Fruit fly (Drosophila melanogaster): ENCODE data around the gene CG31870.

Gene CG31870

DNA sequence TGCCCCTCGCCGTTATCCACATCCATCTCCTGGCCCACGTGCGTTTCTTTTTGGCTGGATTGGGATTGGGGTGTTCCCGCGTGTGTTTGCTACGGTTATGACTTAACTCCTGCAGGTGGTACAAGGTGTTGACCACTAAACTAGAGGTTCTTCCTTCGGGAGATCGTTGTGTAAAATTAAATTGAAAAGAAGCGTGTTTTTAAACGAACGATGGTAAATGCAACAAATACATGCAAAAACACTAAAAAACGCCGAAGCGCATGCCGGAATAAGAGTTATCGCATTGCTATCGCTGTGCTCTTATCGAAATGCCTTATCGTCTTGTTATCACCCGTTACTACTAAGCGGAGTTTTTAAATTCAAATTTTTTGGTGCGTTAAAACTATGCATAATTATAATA is 20.3 kb upstream of the CG31870 start, which contains the start of gene CG6724:
Gene CG6724, minus strand, starts transcription at position 245 of the 400 bp plus-strand sequence.
- TF ChIP-seq noc (tag; optimal IDR thresholded peaks at IDR 0.05): no peak

DNA sequence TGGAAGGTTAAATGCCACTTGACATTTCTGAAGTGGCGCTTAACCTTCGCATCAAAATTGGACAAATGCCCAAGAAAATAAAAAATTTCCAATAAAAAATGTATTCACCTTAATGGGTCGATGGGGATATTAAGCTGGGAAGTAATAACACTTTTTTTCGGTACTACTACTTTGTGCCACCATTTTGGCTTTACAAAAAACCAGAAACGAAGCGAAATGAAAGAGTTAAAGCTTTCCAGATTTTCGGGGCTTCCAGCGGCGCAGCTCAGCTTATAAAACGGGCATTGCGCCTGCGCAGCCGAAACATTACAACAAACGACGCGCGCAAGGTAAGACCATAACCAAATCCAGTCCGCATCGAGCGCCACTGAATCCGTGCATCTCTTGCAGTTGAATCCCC is 19.5 kb upstream of the CG31870 start, which contains the start of gene CG17127:
Gene CG17127, plus strand, starts transcription at position 301 of the 400 bp plus-strand sequence.
- TF ChIP-seq noc (tag; optimal IDR thresholded peaks at IDR 0.05): no peak

DNA sequence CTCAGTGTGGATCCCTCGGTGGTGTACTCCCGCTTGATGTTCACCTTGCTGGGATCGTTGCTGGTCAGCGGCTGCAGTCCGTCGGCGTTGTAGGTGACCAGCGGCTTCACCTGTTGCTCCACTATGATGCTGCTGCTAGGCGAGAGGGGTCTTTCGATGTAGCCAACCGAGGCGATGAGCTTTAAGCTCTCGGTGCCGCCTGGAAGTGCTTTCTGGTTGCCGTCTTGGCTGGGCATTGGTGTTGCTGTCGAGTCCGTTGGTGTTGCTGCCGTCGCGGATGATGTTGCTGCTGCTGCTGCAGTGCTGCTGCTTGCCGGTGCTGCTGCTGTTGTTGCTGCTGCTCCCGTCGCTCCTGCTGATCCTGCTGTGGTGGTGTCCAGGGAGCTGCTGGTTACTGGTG is 16.0 kb upstream of the CG31870 start:
- TF ChIP-seq noc (tag; optimal IDR thresholded peaks at IDR 0.05): no peak

DNA sequence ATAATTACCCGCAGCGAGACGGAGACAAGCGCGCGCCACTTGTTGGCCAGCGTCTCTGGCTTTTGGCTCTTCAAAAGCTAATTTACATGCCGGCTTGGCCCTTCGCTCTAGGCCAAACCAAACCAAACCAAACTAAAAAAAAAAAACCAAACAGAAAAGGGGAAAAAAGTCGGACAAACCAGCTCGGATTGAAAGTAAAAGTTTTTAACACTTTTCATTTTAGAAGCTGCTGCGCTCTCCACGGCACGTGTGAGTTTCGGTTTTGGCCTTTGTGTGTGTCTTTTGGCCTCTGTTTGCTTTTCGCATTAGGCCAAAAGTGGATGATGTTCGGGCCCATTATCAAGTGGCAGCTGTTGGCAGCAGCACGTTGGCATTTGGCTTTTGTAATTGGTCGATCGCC is 8.8 kb upstream of the CG31870 start:
- no peak for TF ChIP-seq noc (tag; optimal IDR thresholded peaks at IDR 0.05)

DNA sequence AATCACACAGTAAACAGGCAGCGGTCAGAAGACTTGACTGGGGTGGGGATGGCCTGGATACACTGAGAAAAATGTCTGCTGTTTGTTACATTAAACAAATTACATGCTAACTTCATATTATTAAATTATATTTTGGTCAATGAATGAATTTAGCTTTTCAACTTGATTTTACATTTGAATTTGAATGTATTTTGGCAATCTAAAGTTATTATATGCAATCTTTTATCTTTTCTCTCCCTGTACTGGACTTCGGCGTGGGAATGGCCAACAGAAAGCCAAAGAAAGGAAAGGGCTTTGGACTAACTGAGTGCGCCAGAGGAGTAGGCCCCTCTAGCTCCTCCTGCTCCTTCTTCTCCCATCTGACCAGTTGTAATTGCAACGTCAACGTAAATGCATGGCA is 1.3 kb downstream of the CG31870 start:
- no peak for TF ChIP-seq noc (tag; optimal IDR thresholded peaks at IDR 0.05)

DNA sequence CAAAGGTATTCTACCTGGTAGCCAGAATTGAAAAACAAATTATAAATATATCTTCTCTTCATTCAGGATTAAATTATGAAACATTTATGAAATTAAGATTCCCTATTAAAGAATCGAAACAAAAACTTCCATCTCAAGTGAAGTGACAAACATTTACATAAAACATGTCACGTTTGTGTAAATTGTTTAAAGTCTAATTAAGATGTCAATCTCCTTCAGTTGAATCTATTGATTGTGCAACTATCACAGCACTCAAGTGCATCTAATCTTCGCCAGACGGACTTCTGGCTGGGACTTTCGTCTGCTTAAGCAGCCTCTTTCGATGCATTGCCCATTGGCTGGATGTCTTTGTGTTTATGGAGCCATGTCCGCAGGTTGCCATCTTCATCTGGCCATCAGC is 2.0 kb downstream of the CG31870 start:
- no peak for TF ChIP-seq noc (tag; optimal IDR thresholded peaks at IDR 0.05)

DNA sequence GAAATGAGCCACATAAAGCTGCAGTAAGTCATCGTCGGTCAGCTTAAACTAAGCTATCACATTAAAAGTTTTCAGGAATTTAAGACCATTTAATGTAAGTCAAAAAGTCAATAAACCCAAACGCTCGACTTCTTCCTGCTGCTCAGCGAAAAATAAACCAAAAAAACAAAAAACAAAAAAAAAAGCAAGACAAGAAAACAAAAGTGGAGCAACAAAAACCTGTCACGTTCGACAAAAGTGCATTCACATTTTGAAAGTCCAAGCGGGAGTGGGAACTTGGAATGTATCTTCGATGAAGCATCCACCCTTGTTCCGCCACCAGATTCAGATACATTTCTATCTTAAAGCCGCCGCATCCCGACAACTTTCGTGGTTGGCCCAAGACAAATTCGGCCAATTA is 4.0 kb downstream of the CG31870 start:
- TF ChIP-seq noc (tag; optimal IDR thresholded peaks at IDR 0.05): no peak

DNA sequence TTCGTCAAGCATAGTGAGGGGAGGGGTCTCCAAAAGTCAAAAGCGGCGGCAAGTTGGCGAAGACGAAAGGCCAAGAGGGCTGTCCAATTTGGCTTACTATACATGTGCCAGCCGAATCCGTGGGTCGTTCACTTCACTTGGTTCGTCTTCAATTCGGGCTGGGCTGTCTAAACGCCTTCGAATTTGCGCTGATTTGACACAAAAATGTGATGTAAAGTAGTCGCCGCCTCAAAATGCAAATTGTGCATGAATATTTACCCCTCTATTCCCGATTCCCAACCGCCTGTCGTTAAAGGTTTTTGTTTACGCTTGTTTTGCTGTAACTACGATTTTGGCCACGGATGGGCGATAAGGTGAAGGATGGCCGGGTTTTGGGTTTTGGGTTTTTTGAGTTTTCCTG is 5.7 kb downstream of the CG31870 start:
- TF ChIP-seq noc (tag; optimal IDR thresholded peaks at IDR 0.05): no peak

DNA sequence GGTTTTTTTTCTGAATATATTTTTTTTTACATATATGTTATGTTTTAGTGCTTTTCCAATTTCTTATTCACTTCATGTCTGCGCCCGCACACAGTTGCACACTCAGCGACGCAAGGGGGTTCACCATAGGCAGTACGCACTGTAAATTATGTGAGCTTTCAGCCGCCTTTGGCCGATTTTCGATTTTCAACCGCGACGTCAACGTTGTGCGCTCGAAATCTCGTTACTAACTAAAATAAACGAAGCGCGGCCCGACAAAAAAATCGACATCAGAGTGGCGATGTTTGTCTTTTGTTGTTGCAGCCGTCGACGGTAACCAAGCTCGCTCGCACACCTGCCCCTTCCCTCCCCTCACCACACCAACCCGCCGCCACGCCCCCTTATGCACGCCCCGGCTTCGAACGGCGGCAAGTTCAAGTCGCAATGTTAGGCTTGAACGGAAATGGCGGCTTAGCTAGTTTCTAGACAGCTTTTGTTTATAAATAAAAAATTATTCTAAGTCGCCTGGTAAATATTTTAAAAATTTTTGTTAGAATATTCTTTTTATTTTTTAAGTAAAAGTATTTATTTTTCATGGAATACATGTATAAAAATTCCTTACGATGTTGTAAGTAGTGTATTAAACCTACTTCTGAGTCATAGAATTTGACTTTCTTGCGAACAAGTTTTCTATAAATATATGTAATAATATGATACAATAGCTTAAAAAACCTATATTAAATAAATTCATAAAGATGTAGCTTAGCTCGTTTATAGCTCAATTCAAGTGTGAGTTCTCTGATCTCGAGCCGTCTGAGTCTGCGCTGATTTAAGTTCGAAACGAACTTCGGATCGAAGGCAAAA is 11.1 kb downstream of the CG31870 start, which contains the start of gene CG31869:
Gene CG31869, minus strand, starts transcription at position 233 of the 843 bp plus-strand sequence.
- TF ChIP-seq noc (tag; optimal IDR thresholded peaks at IDR 0.05): no peak

DNA sequence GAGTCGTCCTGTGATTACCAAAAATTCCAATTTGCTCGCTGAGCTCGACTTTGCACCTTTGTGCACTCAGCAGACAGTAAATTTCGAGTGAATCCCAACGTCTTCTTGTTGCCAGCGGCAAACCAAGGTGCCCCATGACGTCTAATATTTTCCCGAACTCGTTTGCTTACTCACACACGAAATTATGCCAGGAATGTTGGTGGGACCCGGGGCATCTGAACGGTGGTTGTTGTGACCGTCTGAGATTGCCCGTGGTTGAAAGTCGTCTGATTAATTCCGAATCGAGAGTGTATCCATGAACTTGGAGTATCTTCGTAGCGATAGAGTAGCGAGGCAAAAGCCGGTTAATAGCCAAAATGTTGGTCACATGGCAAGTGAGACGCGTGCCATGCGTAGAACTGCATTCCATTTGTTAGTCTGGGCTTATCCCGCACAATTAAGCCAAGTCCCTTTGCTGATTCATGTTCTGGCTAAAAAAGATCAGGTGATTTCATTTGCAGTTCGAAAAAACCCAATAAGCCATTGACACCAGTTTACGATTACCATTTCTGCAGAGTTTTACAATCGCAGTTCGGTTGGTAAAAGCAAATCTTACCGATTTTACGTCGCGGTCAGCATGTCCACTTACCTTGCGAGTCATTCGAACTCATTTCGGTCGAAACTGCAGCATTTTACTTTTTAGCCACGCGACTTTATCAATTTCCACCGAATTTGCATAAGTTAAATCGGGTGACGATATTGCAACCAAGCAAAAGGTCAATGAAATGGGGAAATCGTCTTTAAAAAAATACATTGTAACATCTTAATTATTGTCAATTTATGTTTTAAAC is 12.1 kb downstream of the CG31870 start:
- no peak for TF ChIP-seq noc (tag; optimal IDR thresholded peaks at IDR 0.05)

DNA sequence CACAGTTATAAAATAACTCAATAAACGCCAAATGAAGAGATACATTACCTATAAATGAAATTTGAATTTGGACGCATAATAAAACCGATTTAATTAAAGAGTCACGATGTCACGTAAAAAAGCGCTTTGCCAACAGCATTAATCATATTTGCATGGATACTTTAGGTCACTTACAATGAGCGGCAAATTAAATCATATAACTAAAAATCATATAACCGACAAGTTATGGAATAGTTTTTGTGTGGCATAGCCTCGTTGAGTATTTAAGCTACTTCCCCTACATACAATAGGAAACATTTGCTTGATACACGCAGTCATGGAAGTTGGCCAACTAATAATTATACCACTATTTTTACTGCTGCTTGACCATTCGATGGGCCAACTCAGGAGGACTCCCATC is 28.8 kb downstream of the CG31870 start, which contains the start of gene CG6508:
Gene CG6508, plus strand, starts transcription at position 301 of the 400 bp plus-strand sequence.
- TF ChIP-seq noc (tag; optimal IDR thresholded peaks at IDR 0.05): no peak

DNA sequence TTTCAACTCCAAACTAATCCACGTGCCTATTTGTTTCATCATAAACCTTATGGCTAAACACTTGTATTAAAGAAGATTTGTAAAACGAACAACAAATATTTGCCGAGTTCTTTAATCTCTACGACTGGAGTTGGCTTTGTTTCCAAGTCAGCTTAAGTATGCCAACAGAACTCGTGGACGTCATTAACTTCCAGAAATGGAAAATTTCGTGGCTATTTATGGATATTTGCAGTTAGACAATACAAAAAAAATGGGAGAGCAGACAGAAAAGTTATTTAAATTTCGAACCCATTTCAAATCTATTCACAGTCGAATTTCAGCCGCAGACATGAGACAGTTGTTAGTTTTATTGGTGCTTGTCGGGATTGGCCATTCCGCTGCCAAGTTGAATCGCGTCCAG is 30.4 kb downstream of the CG31870 start, which contains the start of gene CG17134:
Gene CG17134, plus strand, starts transcription at position 301 of the 400 bp plus-strand sequence.
- no peak for TF ChIP-seq noc (tag; optimal IDR thresholded peaks at IDR 0.05)

DNA sequence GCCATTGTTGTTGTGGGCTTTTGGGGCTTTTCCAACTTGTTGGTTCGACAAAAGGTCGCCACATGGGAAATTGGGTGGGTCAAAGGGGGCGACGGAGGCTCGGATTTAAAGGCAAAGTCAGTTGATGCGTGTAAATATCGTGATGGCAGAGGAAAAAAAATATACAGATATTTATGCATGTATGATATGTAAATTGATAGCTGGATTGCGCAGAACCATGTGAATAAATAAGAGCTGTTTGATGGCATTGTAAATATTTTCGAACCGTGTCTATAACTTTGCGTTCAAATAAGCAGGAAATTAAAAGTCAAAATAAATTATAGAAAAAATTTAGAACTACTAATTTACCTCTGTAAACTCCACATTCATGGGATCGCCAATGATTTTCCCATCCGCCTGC is 32.6 kb downstream of the CG31870 start:
- TF ChIP-seq noc (tag; optimal IDR thresholded peaks at IDR 0.05): no peak

DNA sequence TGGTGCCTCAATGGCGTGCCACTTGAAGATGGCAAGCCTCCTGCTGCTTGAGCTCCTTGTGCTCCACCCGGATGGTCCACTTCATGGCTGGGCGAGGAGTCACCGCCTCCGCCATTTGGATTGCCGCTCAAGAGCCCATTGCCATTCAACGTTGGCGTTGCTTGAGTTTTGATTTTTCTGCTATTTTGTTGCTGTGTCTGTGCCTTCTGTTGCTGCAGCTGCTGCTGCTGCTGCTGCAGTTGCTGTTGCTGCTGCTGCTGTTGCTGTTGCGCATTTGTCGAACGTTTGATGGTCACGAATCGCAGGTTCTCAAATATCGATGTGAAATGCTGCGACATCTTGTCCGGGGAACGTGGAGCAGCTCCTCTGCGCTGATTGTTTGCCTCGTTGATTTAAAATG is 41.6 kb downstream of the CG31870 start:
- TF ChIP-seq noc (tag; optimal IDR thresholded peaks at IDR 0.05): no peak

DNA sequence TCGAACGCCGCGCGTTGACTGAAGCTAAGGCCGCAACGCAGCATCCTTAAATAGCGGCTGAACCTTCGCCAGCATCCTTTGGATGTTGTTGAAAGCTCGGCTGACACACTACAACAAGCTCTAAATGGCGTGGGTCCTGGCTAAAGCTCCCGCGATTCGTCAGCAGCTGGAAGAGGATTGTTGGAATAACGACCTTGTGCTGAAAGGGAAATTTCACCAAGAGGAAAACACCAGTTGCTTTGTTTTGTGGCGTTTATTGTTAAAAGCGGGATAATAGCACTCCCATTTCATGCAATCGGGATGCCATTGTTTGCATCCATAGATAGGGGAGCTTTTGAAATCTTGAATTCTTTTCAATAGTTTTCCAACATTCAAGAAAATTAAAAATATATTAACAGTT is 47.5 kb downstream of the CG31870 start, which contains the start of gene Nos:
Gene Nos, minus strand, starts transcription at position 21 of the 400 bp plus-strand sequence.
- no peak for TF ChIP-seq noc (tag; optimal IDR thresholded peaks at IDR 0.05)
